Worm (Caenorhabditis elegans) whole organism, young adult: ENCODE measurements around the gene EGAP9.3.
A peak's percentile ranks its signal among the peaks of the same experiment; 100 is the strongest.

Source experiments
- B0019.2 ChIP-seq: fragments of 200-800 bp; sonication (Bioruptor generic); conservative IDR thresholded peaks from 2 replicates; pipeline ENCODE4 v1.3.6; 2022; ENCODE audit warnings: missing genetic modification reagents, missing genetic modification characterization, missing compliant biosample characterization
- F39B2.1 ChIP-seq: fragments of 200-800 bp; sonication (Bioruptor generic); IDR thresholded peaks from 2 replicates; pipeline ENCODE4 v1.3.6; 2022; ENCODE audit warnings: missing genetic modification reagents, missing genetic modification characterization, missing compliant biosample characterization
- F49E8.2 ChIP-seq: sonication (generic microtip); optimal IDR thresholded peaks from 3 replicates; lab custom pipeline; 2017; ENCODE audit warnings: missing genetic modification characterization, mild to moderate bottlenecking, missing compliant biosample characterization, antibody characterized with exemption, moderate library complexity; ENCODE audit not compliant: insufficient read depth
- K12H6.12 ChIP-seq: fragments of 200-800 bp; sonication (Bioruptor generic); optimal IDR thresholded peaks from 2 replicates; lab custom pipeline; 2018; ENCODE audit warnings: mild to moderate bottlenecking, missing genetic modification characterization, missing compliant biosample characterization
- Y53F4B.3 ChIP-seq: fragments of 200-800 bp; sonication (Bioruptor generic); IDR thresholded peaks from 2 replicates; pipeline ENCODE4 v1.3.6; 2022; ENCODE audit warnings: missing genetic modification reagents, missing genetic modification characterization, missing compliant biosample characterization
- Y53G8AR.9 ChIP-seq: fragments of 200-800 bp; sonication (Bioruptor generic); conservative IDR thresholded peaks from 2 replicates; pipeline ENCODE4 v1.3.6; 2022; ENCODE audit warnings: missing genetic modification reagents, missing genetic modification characterization, missing compliant biosample characterization
- Y56A3A.18 ChIP-seq: fragments of 200-800 bp; sonication (Bioruptor generic); IDR thresholded peaks from 2 replicates; pipeline ENCODE4 v1.3.6; 2022; ENCODE audit warnings: missing genetic modification reagents, missing genetic modification characterization, missing compliant biosample characterization
- Y79H2A.3 ChIP-seq: fragments of 200-800 bp; sonication (Bioruptor generic); conservative IDR thresholded peaks from 2 replicates; pipeline ENCODE4 v1.3.6; 2022; ENCODE audit warnings: missing genetic modification reagents, missing genetic modification characterization, missing compliant biosample characterization
- Y95B8A.8 ChIP-seq: fragments of 200-800 bp; sonication (Bioruptor generic); IDR thresholded peaks from 2 replicates; pipeline ENCODE4 v1.3.6; 2022; ENCODE audit warnings: missing genetic modification reagents, missing genetic modification characterization, missing compliant biosample characterization
- ama-1 ChIP-seq, 3 experiments: fragments of 150-350 bp in 1 of 3; sonication (generic microtip) in 2 of 3; optimal IDR thresholded peaks; 2 replicates each; lab custom pipeline; 2014 to 2018; ENCODE audit warnings: missing biosample characterization in 2 of 3, missing genetic modification characterization in 2 of 3, missing genetic modification reagents in 2 of 3
- aptf-2 ChIP-seq: fragments of 200-800 bp; sonication (Bioruptor generic); conservative IDR thresholded peaks from 2 replicates; pipeline ENCODE4 v1.3.6; 2022; ENCODE audit warnings: missing genetic modification reagents, missing genetic modification characterization, missing compliant biosample characterization
- athp-1 ChIP-seq: sonication (generic microtip); optimal IDR thresholded peaks from 2 replicates; lab custom pipeline; 2017; ENCODE audit warnings: mild to moderate bottlenecking, missing genetic modification characterization, missing compliant biosample characterization
- attf-3 ChIP-seq: fragments of 200-800 bp; sonication (Bioruptor generic); conservative IDR thresholded peaks from 2 replicates; pipeline ENCODE4 v1.3.6; 2022; ENCODE audit warnings: missing genetic modification reagents, missing genetic modification characterization, missing compliant biosample characterization
- attf-5 ChIP-seq: fragments of 200-800 bp; sonication (Bioruptor generic); optimal IDR thresholded peaks from 2 replicates; lab custom pipeline; 2018; ENCODE audit warnings: mild to moderate bottlenecking, missing genetic modification characterization, missing compliant biosample characterization
- cebp-1 ChIP-seq, 2 experiments: fragments of 200-800 bp in 1 of 2; sonication (Bioruptor generic) in 1 of 2; sonication (generic microtip) in 1 of 2; IDR thresholded peaks in 1 of 2; optimal IDR thresholded peaks in 1 of 2; 2 replicates each; pipeline versions ENCODE4 v1.3.6 to Lab custom; 2017 to 2022; ENCODE audit warnings: missing compliant biosample characterization in 2 of 2, missing genetic modification characterization in 2 of 2, mild to moderate bottlenecking in 1 of 2, missing genetic modification reagents in 1 of 2, moderate library complexity in 1 of 2
- cebp-2 ChIP-seq: fragments of 200-800 bp; sonication (Bioruptor generic); IDR thresholded peaks from 2 replicates; pipeline ENCODE4 v1.3.6; 2022; ENCODE audit warnings: missing genetic modification characterization, missing compliant biosample characterization
- ceh-79 ChIP-seq: sonication (generic microtip); optimal IDR thresholded peaks from 2 replicates; lab custom pipeline; 2017; ENCODE audit warnings: mild to moderate bottlenecking, missing genetic modification characterization, missing compliant biosample characterization
- dox-1 ChIP-seq: fragments of 200-800 bp; sonication (Bioruptor generic); IDR thresholded peaks from 2 replicates; pipeline ENCODE4 v1.3.6; 2022; ENCODE audit warnings: missing genetic modification reagents, missing genetic modification characterization, missing compliant biosample characterization
- dpl-1 ChIP-seq: fragments of 150-350 bp; optimal IDR thresholded peaks from 2 replicates; lab custom pipeline; 2014; ENCODE audit warnings: missing biosample characterization, missing genetic modification reagents, missing genetic modification characterization
- egl-44 ChIP-seq: fragments of 200-800 bp; sonication (Bioruptor generic); IDR thresholded peaks from 2 replicates; pipeline ENCODE4 v1.3.6; 2022; ENCODE audit warnings: missing genetic modification reagents, missing genetic modification characterization, missing compliant biosample characterization
- gei-17 ChIP-seq: fragments of 200-800 bp; sonication (Bioruptor generic); optimal IDR thresholded peaks from 2 replicates; lab custom pipeline; 2018; ENCODE audit warnings: mild to moderate bottlenecking, missing genetic modification characterization, missing compliant biosample characterization
- him-1 ChIP-seq: sonication (generic microtip); optimal IDR thresholded peaks from 2 replicates; lab custom pipeline; 2016; ENCODE audit warnings: missing genotype, missing genetic modification reagents, missing genetic modification characterization, missing compliant biosample characterization
- hlh-12 ChIP-seq: sonication (generic microtip); optimal IDR thresholded peaks from 2 replicates; lab custom pipeline; 2016; ENCODE audit warnings: missing genetic modification characterization, missing compliant biosample characterization
- hmg-1.2 ChIP-seq: fragments of 200-800 bp; sonication (Bioruptor generic); IDR thresholded peaks from 2 replicates; pipeline ENCODE4 v1.3.6; 2022; ENCODE audit warnings: missing genetic modification reagents, missing genetic modification characterization, missing compliant biosample characterization
- hrde-1 ChIP-seq: sonication (generic microtip); optimal IDR thresholded peaks from 2 replicates; lab custom pipeline; 2016; ENCODE audit warnings: missing genetic modification characterization, mild to moderate bottlenecking, missing compliant biosample characterization, moderate library complexity, missing genotype, missing genetic modification reagents, borderline replicate concordance
- hsf-1 ChIP-seq: fragments of 200-800 bp; sonication (Bioruptor generic); IDR thresholded peaks from 2 replicates; pipeline ENCODE4 v1.3.6; 2022; ENCODE audit warnings: missing genetic modification reagents, missing genetic modification characterization, missing compliant biosample characterization
- lir-1 ChIP-seq: fragments of 200-800 bp; sonication (Bioruptor generic); conservative IDR thresholded peaks from 2 replicates; pipeline ENCODE4 v1.3.6; 2022; ENCODE audit warnings: missing genetic modification reagents, missing genetic modification characterization, missing compliant biosample characterization
- lsl-1 ChIP-seq: fragments of 200-800 bp; sonication (Bioruptor generic); optimal IDR thresholded peaks from 2 replicates; lab custom pipeline; 2018; ENCODE audit warnings: mild to moderate bottlenecking, missing genetic modification characterization, moderate library complexity, missing compliant biosample characterization
- lsy-27 ChIP-seq: sonication (generic microtip); optimal IDR thresholded peaks from 2 replicates; lab custom pipeline; 2017; ENCODE audit warnings: missing genetic modification characterization, mild to moderate bottlenecking, missing compliant biosample characterization, antibody characterized with exemption, missing genotype, borderline replicate concordance; ENCODE audit not compliant: insufficient read depth
- madf-6 ChIP-seq: fragments of 200-800 bp; sonication (Bioruptor generic); IDR thresholded peaks from 2 replicates; pipeline ENCODE4 v1.3.6; 2022; ENCODE audit warnings: missing genetic modification reagents, missing genetic modification characterization, missing compliant biosample characterization
- mes-4 ChIP-seq: sonication (generic microtip); optimal IDR thresholded peaks from 2 replicates; lab custom pipeline; 2016; ENCODE audit warnings: missing genotype, missing genetic modification characterization, missing compliant biosample characterization
- nfya-1 ChIP-seq: sonication (generic microtip); optimal IDR thresholded peaks from 2 replicates; lab custom pipeline; 2017; ENCODE audit warnings: antibody characterized with exemption, missing compliant biosample characterization, missing genetic modification characterization, borderline replicate concordance; ENCODE audit not compliant: insufficient read depth
- nhr-90 ChIP-seq: sonication (generic microtip); optimal IDR thresholded peaks from 2 replicates; lab custom pipeline; 2016; ENCODE audit warnings: missing genotype, mild to moderate bottlenecking, missing genetic modification characterization, missing compliant biosample characterization
- pbrm-1 ChIP-seq: fragments of 200-800 bp; sonication (Bioruptor generic); IDR thresholded peaks from 2 replicates; pipeline ENCODE4 v1.3.6; 2022; ENCODE audit warnings: missing genetic modification reagents, missing genetic modification characterization, missing compliant biosample characterization
- sea-2 ChIP-seq: fragments of 200-800 bp; sonication (Bioruptor generic); IDR thresholded peaks from 2 replicates; pipeline ENCODE4 v1.3.6; 2022; ENCODE audit warnings: missing genetic modification characterization, missing compliant biosample characterization
- snpc-1.3 ChIP-seq: sonication (generic microtip); optimal IDR thresholded peaks from 2 replicates; lab custom pipeline; 2017; ENCODE audit warnings: missing genetic modification characterization, mild to moderate bottlenecking, missing compliant biosample characterization, antibody characterized with exemption, moderate library complexity, missing genotype, missing genetic modification reagents; ENCODE audit not compliant: insufficient read depth
- snpc-4 ChIP-seq, 5 experiments: fragments of 150-350 bp in 1 of 5; sonication (generic microtip) in 4 of 5; optimal IDR thresholded peaks; 2 replicates each; lab custom pipeline; 2014 to 2018; ENCODE audit warnings: missing genetic modification characterization in 5 of 5, missing biosample characterization in 3 of 5, antibody characterized with exemption in 2 of 5, mild to moderate bottlenecking in 2 of 5, missing compliant biosample characterization in 2 of 5, missing genotype in 2 of 5, moderate library complexity in 2 of 5, missing genetic modification reagents in 1 of 5
- sptf-2 ChIP-seq: fragments of 200-800 bp; sonication (Bioruptor generic); optimal IDR thresholded peaks from 2 replicates; lab custom pipeline; 2018; ENCODE audit warnings: mild to moderate bottlenecking, missing genetic modification characterization, missing compliant biosample characterization
- unc-62 ChIP-seq: fragments of 150-350 bp; optimal IDR thresholded peaks from 2 replicates; lab custom pipeline; 2014; ENCODE audit warnings: missing biosample characterization, missing genetic modification reagents, missing genetic modification characterization
- xnd-1 ChIP-seq: sonication (generic microtip); optimal IDR thresholded peaks from 2 replicates; lab custom pipeline; 2016; ENCODE audit warnings: missing genotype, missing genetic modification reagents, missing genetic modification characterization, missing compliant biosample characterization
- zim-3 ChIP-seq: sonication (generic microtip); optimal IDR thresholded peaks from 2 replicates; lab custom pipeline; 2017; ENCODE audit warnings: mild to moderate bottlenecking, missing genetic modification characterization, moderate library complexity, missing compliant biosample characterization
- ztf-18 ChIP-seq: sonication (generic microtip); optimal IDR thresholded peaks from 2 replicates; lab custom pipeline; 2016; ENCODE audit warnings: missing genotype, mild to moderate bottlenecking, missing genetic modification characterization, missing compliant biosample characterization
- ztf-22 ChIP-seq: fragments of 200-800 bp; sonication (Bioruptor generic); optimal IDR thresholded peaks from 2 replicates; lab custom pipeline; 2018; ENCODE audit warnings: mild to moderate bottlenecking, missing genetic modification characterization, moderate library complexity, missing compliant biosample characterization
- ztf-26 ChIP-seq: sonication (generic microtip); optimal IDR thresholded peaks from 2 replicates; lab custom pipeline; 2017; ENCODE audit warnings: missing genetic modification characterization, missing compliant biosample characterization
- ztf-28 ChIP-seq: fragments of 200-800 bp; sonication (Bioruptor generic); IDR thresholded peaks from 2 replicates; pipeline ENCODE4 v1.3.6; 2022; ENCODE audit warnings: missing genetic modification reagents, missing genetic modification characterization, missing compliant biosample characterization

Gene EGAP9.3

DNA sequence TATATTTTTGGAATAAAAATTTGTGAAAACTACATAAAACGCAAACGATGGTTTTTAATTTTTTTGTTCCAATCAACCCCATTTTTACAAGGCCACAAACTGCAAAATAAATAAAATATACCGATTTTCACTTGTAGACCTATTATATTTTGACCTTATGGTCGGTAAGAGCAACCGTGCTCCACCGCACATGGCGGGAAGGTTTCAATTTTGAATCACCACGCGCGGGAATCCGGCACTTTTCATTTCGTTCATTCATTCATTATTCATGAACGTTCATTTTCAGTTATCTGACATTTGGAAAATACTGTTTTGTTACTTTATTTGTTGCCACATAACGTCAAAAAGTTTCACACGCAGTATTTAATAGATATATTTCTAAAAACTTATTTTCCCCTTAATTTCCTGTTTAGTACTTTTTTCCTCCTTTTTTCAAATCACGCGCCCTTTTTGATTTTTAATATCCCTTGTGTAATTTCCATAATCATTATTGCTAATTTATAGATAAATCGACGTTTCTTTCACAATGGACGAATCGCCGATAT lies 13.8 kb upstream of the EGAP9.3 start, which contains the start of gene hcp-1 (continued):
- TF ChIP-seq lsl-1 (GFP tag; lab: Kevin White, UChicago), result peak; percentile 94
- peak; percentile 71 for TF ChIP-seq hmg-1.2
- no peak for TF ChIP-seq K12H6.12 (tag; lab: Kevin White, UChicago)
- peak; percentile 91 for TF ChIP-seq B0019.2 (GFP tag; lab: Robert Waterston, UW)
- TF ChIP-seq dpl-1 (GFP tag; lab: Kevin White, UChicago), result peak; percentile 99
- peak; percentile 62 for TF ChIP-seq hrde-1
- peak; percentile 78 for TF ChIP-seq pbrm-1 (GFP tag; lab: Robert Waterston, UW)
- peak; percentile 34 for TF ChIP-seq snpc-4 (GFP tag; optimal IDR thresholded peaks at IDR 0.05; lab: Kevin White, UChicago)
- TF ChIP-seq snpc-4 (tag; optimal IDR thresholded peaks at IDR 0.05; lab: Kevin White, UChicago), result peak in 2 of 4 experiments; percentile 56 to 66
- TF ChIP-seq egl-44, result no peak
- TF ChIP-seq F39B2.1 (GFP tag; lab: Robert Waterston, UW), result no peak
- 0 out of 2 replicates have a peak, but pooled peaks have one; percentile 28 for TF ChIP-seq Y56A3A.18 (GFP tag; lab: Robert Waterston, UW)
- no peak for TF ChIP-seq ztf-26 (tag; lab: Kevin White, UChicago)
- TF ChIP-seq athp-1 (tag; lab: Kevin White, UChicago), result no peak
- peak; percentile 100 for TF ChIP-seq madf-6 (GFP tag; lab: Robert Waterston, UW)
- TF ChIP-seq ztf-18 (tag; lab: Kevin White, UChicago), result peak; percentile 11
- TF ChIP-seq F49E8.2 (tag; lab: Kevin White, UChicago), result peak; percentile 90
- peak; percentile 94; the same call in 1 of the 2 replicates for TF ChIP-seq dox-1
- TF ChIP-seq ceh-79, result no peak
- TF ChIP-seq him-1 (tag; lab: Kevin White, UChicago), result peak; percentile 70
- TF ChIP-seq sptf-2, result no peak
- TF ChIP-seq snpc-1.3, result peak; percentile 81
- no peak for TF ChIP-seq ama-1 (optimal IDR thresholded peaks at IDR 0.05; lab: Kevin White, UChicago)
- TF ChIP-seq ama-1 (GFP tag; optimal IDR thresholded peaks at IDR 0.05; lab: Kevin White, UChicago), result no peak
- TF ChIP-seq cebp-1 (GFP tag; IDR thresholded peaks at IDR 0.05; lab: Robert Waterston, UW), result no peak
- TF ChIP-seq cebp-1 (tag; optimal IDR thresholded peaks at IDR 0.05; lab: Kevin White, UChicago), result no peak
- no peak for TF ChIP-seq gei-17
- TF ChIP-seq cebp-2, result no peak
- TF ChIP-seq hsf-1 (GFP tag; lab: Robert Waterston, UW), result peak; percentile 91
- peak; percentile 93 for TF ChIP-seq Y95B8A.8 (GFP tag; lab: Robert Waterston, UW)
- no peak for TF ChIP-seq aptf-2
- no peak for TF ChIP-seq nfya-1
- TF ChIP-seq unc-62 (GFP tag; lab: Kevin White, UChicago), result no peak
- peak; percentile 77 for TF ChIP-seq lir-1 (GFP tag; lab: Robert Waterston, UW)
- peak; percentile 70 for TF ChIP-seq attf-3 (GFP tag; lab: Robert Waterston, UW)
- TF ChIP-seq ztf-22 (GFP tag; lab: Kevin White, UChicago), result no peak
- TF ChIP-seq Y53G8AR.9 (GFP tag; lab: Robert Waterston, UW), result peak; percentile 89; the same call in 1 of the 2 replicates
- TF ChIP-seq hlh-12 (tag; lab: Kevin White, UChicago), result no peak
- no peak for TF ChIP-seq sea-2 (GFP tag; lab: Robert Waterston, UW)
- TF ChIP-seq lsy-27 (tag; lab: Kevin White, UChicago), result no peak
- peak; percentile 99 for TF ChIP-seq xnd-1 (tag; lab: Kevin White, UChicago)
- TF ChIP-seq mes-4 (tag; lab: Kevin White, UChicago), result no peak
- no peak for TF ChIP-seq zim-3
- TF ChIP-seq Y79H2A.3, result no peak
- TF ChIP-seq attf-5 (GFP tag; lab: Kevin White, UChicago), result no peak
- peak; percentile 89 for TF ChIP-seq ztf-28 (GFP tag; lab: Robert Waterston, UW)
- 0 out of 2 replicates have a peak, but pooled peaks have one; percentile 30 for TF ChIP-seq Y53F4B.3
- TF ChIP-seq nhr-90 (tag; lab: Kevin White, UChicago), result no peak
